Worm (Caenorhabditis elegans): ENCODE measurements around the gene vps-36.

DNA sequence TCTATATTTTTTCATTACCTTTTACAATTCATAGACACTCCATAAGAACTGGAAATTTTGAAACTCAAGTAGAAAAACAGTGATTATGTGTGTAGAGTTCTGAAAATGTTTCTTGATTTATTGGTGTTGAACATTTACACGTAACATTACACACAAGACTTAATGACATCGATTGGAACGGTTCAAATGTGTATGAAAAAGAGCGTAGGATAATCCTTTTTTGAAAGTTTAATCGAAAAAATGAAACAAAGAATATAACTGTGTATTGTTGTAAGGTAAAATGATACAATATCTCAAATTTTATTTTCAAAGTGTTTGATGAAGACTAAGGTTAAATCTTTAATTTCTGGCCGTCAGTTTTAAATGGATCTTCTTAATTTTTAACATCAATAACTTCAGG, 20.6 kb upstream of the vps-36 start, which contains the start of gene fig-1:
- TF ChIP-seq M03D4.4 (tag; optimal IDR thresholded peaks at IDR 0.05), result no peak
- TF ChIP-seq unc-62 (GFP tag; optimal IDR thresholded peaks at IDR 0.05), result no peak
- no peak for TF ChIP-seq elt-3 (tag; optimal IDR thresholded peaks at IDR 0.05)
- no peak for TF ChIP-seq pha-4 (tag; optimal IDR thresholded peaks at IDR 0.05)
- no peak for TF ChIP-seq ztf-11 (tag; optimal IDR thresholded peaks at IDR 0.05)
- TF ChIP-seq unc-39 (tag; optimal IDR thresholded peaks at IDR 0.05), result no peak
- TF ChIP-seq nhr-28 (tag; optimal IDR thresholded peaks at IDR 0.05), result no peak
- TF ChIP-seq ces-1 (GFP tag; optimal IDR thresholded peaks at IDR 0.05), result no peak
- no peak for TF ChIP-seq nhr-237 (tag; optimal IDR thresholded peaks at IDR 0.05)
